Worm (Caenorhabditis elegans) whole organism, late embryonic: ENCODE data around the gene ZC204.17.

Experiments used
- ama-1 ChIP-seq: fragments of 150-350 bp; optimal IDR thresholded peaks from 2 replicates; lab custom pipeline; 2014
- pha-4 ChIP-seq: fragments of 150-350 bp; optimal IDR thresholded peaks from 2 replicates; lab custom pipeline; 2018; ENCODE audit warnings: missing biosample characterization, missing genetic modification reagents, missing genetic modification characterization

- no peak for TF ChIP-seq pha-4 (tag; lab: Kevin White, UChicago)
- TF ChIP-seq ama-1 (lab: Kevin White, UChicago), result no peak
Observed at ce11 chrII:1679081-1679480, 33.0 kb upstream of the ZC204.17 start, which contains the start of gene irld-36.
